Worm (Caenorhabditis elegans) whole organism, late embryonic: Measurements from ENCODE around the gene fbxc-26.

Experiments
- C08G9.2 ChIP-seq: sonication (generic microtip); optimal IDR thresholded peaks from 2 replicates; lab custom pipeline; 2016; ENCODE audit warnings: mild to moderate bottlenecking, missing genetic modification characterization, moderate library complexity, missing compliant biosample characterization
- C38D4.7 ChIP-seq: fragments of 200-800 bp; sonication (Bioruptor generic); optimal IDR thresholded peaks from 2 replicates; lab custom pipeline; 2018; ENCODE audit warnings: mild to moderate bottlenecking, missing genetic modification characterization, moderate library complexity, missing compliant biosample characterization
- F13H6.1 ChIP-seq: sonication (generic microtip); optimal IDR thresholded peaks from 2 replicates; lab custom pipeline; 2016; ENCODE audit warnings: missing genetic modification characterization, missing compliant biosample characterization
- Y22D7AL.16 ChIP-seq: sonication (generic microtip); optimal IDR thresholded peaks from 2 replicates; lab custom pipeline; 2016; ENCODE audit warnings: missing genetic modification characterization, missing compliant biosample characterization
- ama-1 ChIP-seq: fragments of 150-350 bp; optimal IDR thresholded peaks from 2 replicates; lab custom pipeline; 2014
- ceh-19 ChIP-seq: fragments of 200-800 bp; sonication (Bioruptor generic); optimal IDR thresholded peaks from 2 replicates; lab custom pipeline; 2018; ENCODE audit warnings: mild to moderate bottlenecking, missing genetic modification characterization, missing compliant biosample characterization
- ceh-22 ChIP-seq: sonication (generic microtip); optimal IDR thresholded peaks from 2 replicates; lab custom pipeline; 2017; ENCODE audit warnings: missing biosample characterization, missing genetic modification characterization
- ceh-6 ChIP-seq: fragments of 200-800 bp; sonication (Bioruptor generic); optimal IDR thresholded peaks from 2 replicates; lab custom pipeline; 2018; ENCODE audit warnings: mild to moderate bottlenecking, missing genetic modification characterization, missing compliant biosample characterization
- che-1 ChIP-seq: sonication (generic microtip); optimal IDR thresholded peaks from 2 replicates; lab custom pipeline; 2016; ENCODE audit warnings: mild to moderate bottlenecking, missing genetic modification characterization, missing compliant biosample characterization
- dmd-4 ChIP-seq: sonication (generic microtip); optimal IDR thresholded peaks from 2 replicates; lab custom pipeline; 2016; ENCODE audit warnings: borderline replicate concordance, missing genetic modification characterization, missing compliant biosample characterization
- fax-1 ChIP-seq: sonication (generic microtip); optimal IDR thresholded peaks from 2 replicates; lab custom pipeline; 2016; ENCODE audit warnings: missing genotype, missing genetic modification characterization, missing compliant biosample characterization
- fkh-10 ChIP-seq: fragments of 150-350 bp; optimal IDR thresholded peaks from 2 replicates; lab custom pipeline; 2014; ENCODE audit warnings: missing biosample characterization, missing genetic modification reagents, missing genetic modification characterization
- hlh-13 ChIP-seq: fragments of 200-800 bp; sonication (Bioruptor generic); optimal IDR thresholded peaks from 2 replicates; lab custom pipeline; 2018; ENCODE audit warnings: mild to moderate bottlenecking, missing genetic modification characterization, missing compliant biosample characterization
- hlh-15 ChIP-seq: sonication (generic microtip); optimal IDR thresholded peaks from 2 replicates; lab custom pipeline; 2016; ENCODE audit warnings: missing genetic modification characterization, missing compliant biosample characterization
- hlh-30 ChIP-seq: sonication (generic microtip); optimal IDR thresholded peaks from 2 replicates; lab custom pipeline; 2017; ENCODE audit warnings: antibody characterized with exemption, missing genetic modification characterization, missing compliant biosample characterization; ENCODE audit not compliant: insufficient read depth
- hlh-8 ChIP-seq: sonication (generic microtip); optimal IDR thresholded peaks from 2 replicates; lab custom pipeline; 2016; ENCODE audit warnings: missing genotype, missing genetic modification characterization, missing compliant biosample characterization
- lin-11 ChIP-seq: fragments of 200-800 bp; sonication (Bioruptor generic); optimal IDR thresholded peaks from 2 replicates; lab custom pipeline; 2018; ENCODE audit warnings: mild to moderate bottlenecking, missing genetic modification characterization, missing compliant biosample characterization
- madf-2 ChIP-seq: sonication (generic microtip); optimal IDR thresholded peaks from 2 replicates; lab custom pipeline; 2017; ENCODE audit warnings: missing genetic modification characterization, missing compliant biosample characterization
- odd-2 ChIP-seq: sonication (generic microtip); optimal IDR thresholded peaks from 2 replicates; lab custom pipeline; 2017; ENCODE audit warnings: antibody characterized with exemption, mild to moderate bottlenecking, missing genetic modification characterization, missing compliant biosample characterization
- pag-3 ChIP-seq: sonication (generic microtip); optimal IDR thresholded peaks from 2 replicates; lab custom pipeline; 2016; ENCODE audit warnings: missing compliant biosample characterization, missing genetic modification characterization, borderline replicate concordance
- pat-9 ChIP-seq: fragments of 200-800 bp; sonication (Bioruptor generic); optimal IDR thresholded peaks from 2 replicates; lab custom pipeline; 2018; ENCODE audit warnings: mild to moderate bottlenecking, missing genetic modification characterization, moderate library complexity, missing compliant biosample characterization
- pax-1 ChIP-seq: fragments of 150-350 bp; optimal IDR thresholded peaks from 2 replicates; lab custom pipeline; 2014; ENCODE audit warnings: missing biosample characterization, missing genetic modification characterization
- pha-2 ChIP-seq: sonication (generic microtip); optimal IDR thresholded peaks from 2 replicates; lab custom pipeline; 2017; ENCODE audit warnings: mild to moderate bottlenecking, missing genetic modification characterization, missing compliant biosample characterization
- pha-4 ChIP-seq: fragments of 150-350 bp; optimal IDR thresholded peaks from 2 replicates; lab custom pipeline; 2018; ENCODE audit warnings: missing biosample characterization, missing genetic modification reagents, missing genetic modification characterization
- pqm-1 ChIP-seq: sonication (generic microtip); optimal IDR thresholded peaks from 2 replicates; lab custom pipeline; 2016; ENCODE audit warnings: missing genetic modification characterization, missing compliant biosample characterization
- ref-2 ChIP-seq: sonication (generic microtip); optimal IDR thresholded peaks from 2 replicates; lab custom pipeline; 2016; ENCODE audit warnings: missing genetic modification characterization, missing compliant biosample characterization
- sdc-2 ChIP-seq: sonication (generic microtip); optimal IDR thresholded peaks from 2 replicates; lab custom pipeline; 2016; ENCODE audit warnings: missing genotype, missing genetic modification characterization, missing compliant biosample characterization
- sox-2 ChIP-seq: fragments of 200-800 bp; sonication (Bioruptor generic); IDR thresholded peaks from 2 replicates; pipeline ENCODE4 v1.3.6; 2022; ENCODE audit warnings: missing genetic modification reagents, missing genetic modification characterization, missing compliant biosample characterization
- sox-4 ChIP-seq: sonication (generic microtip); optimal IDR thresholded peaks from 2 replicates; lab custom pipeline; 2017; ENCODE audit warnings: mild to moderate bottlenecking, missing genetic modification characterization, inconsistent platforms, missing compliant biosample characterization
- syd-9 ChIP-seq: sonication (generic microtip); optimal IDR thresholded peaks from 2 replicates; lab custom pipeline; 2016; ENCODE audit warnings: mild to moderate bottlenecking, missing genetic modification characterization, moderate library complexity, missing compliant biosample characterization
- tbx-7 ChIP-seq: sonication (generic microtip); optimal IDR thresholded peaks from 2 replicates; lab custom pipeline; 2016; ENCODE audit warnings: missing genotype, missing genetic modification characterization, missing compliant biosample characterization
- ttx-3 ChIP-seq: sonication (generic microtip); optimal IDR thresholded peaks from 2 replicates; lab custom pipeline; 2016; ENCODE audit warnings: missing genetic modification reagents, missing genetic modification characterization, missing compliant biosample characterization
- unc-42 ChIP-seq: sonication (generic microtip); optimal IDR thresholded peaks from 2 replicates; lab custom pipeline; 2016; ENCODE audit warnings: missing genotype, missing genetic modification characterization, missing compliant biosample characterization
- unc-55 ChIP-seq: sonication (generic microtip); optimal IDR thresholded peaks from 2 replicates; lab custom pipeline; 2017; ENCODE audit warnings: missing biosample characterization, missing genetic modification reagents, missing genetic modification characterization
- zip-5 ChIP-seq: sonication (generic microtip); optimal IDR thresholded peaks from 2 replicates; lab custom pipeline; 2016; ENCODE audit warnings: missing genetic modification characterization, missing compliant biosample characterization
- ztf-16 ChIP-seq: sonication (generic microtip); optimal IDR thresholded peaks from 2 replicates; lab custom pipeline; 2017; ENCODE audit warnings: missing genetic modification characterization, missing compliant biosample characterization

Gene fbxc-26

ce11 chrII:1728253-1728652 lies 33.8 kb upstream of the fbxc-26 start, which contains the start of gene btb-9:
btb-9 (plus strand) TSS chrII:1728506.
- TF ChIP-seq unc-42 (tag; lab: Kevin White, UChicago) (no peak), pax-1 (tag; lab: Kevin White, UChicago) (no peak), tbx-7 (no peak), syd-9 (tag; lab: Kevin White, UChicago) (no peak), sdc-2 (tag; lab: Kevin White, UChicago) (no peak), unc-55 (GFP tag; lab: Kevin White, UChicago) (no peak), pha-2 (tag; lab: Kevin White, UChicago) (no peak), zip-5 (no peak), lin-11 (tag; lab: Kevin White, UChicago) (no peak), ref-2 (tag; lab: Kevin White, UChicago) (no peak), pag-3 (tag; lab: Kevin White, UChicago) (no peak), fkh-10 (no peak), Y22D7AL.16 (tag; lab: Kevin White, UChicago) (no peak), pha-4 (no peak), ceh-22 (no peak), sox-2 (GFP tag; lab: Robert Waterston, UW) (no peak), madf-2 (no peak), ttx-3 (no peak)

DNA sequence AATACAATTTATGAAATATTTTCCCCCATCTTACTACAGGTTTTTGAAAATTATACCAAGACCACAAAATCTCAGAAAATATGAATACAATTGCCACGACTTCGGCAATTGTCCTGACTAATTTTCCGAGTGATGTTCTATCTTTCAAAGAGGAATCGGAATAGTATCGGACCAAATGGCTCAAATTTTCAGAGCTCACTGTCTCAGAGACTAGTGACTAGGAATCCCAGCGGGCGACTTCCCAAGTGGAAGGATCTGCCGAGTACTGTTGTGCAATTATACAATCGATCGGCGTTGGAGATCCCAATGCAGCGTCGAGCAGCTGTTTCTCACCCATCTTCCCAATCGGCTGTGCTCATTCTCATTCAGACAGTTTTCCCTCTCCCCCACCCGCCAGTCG lies 31.3 kb upstream of the fbxc-26 start, which contains the start of gene F45C12.17:
F45C12.17 (plus strand) TSS at position 377 of the 400 bp plus-strand sequence.
- TF ChIP-seq syd-9 (tag; lab: Kevin White, UChicago): no peak
- no peak for TF ChIP-seq F13H6.1 (tag; lab: Kevin White, UChicago)
- TF ChIP-seq hlh-8 (tag; lab: Kevin White, UChicago): no peak
- TF ChIP-seq ceh-22: no peak
- no peak for TF ChIP-seq odd-2
- TF ChIP-seq pha-2 (tag; lab: Kevin White, UChicago): no peak
- TF ChIP-seq C08G9.2 (tag; lab: Kevin White, UChicago): no peak
- no peak for TF ChIP-seq sox-4 (tag; lab: Kevin White, UChicago)
- no peak for TF ChIP-seq pqm-1 (tag; lab: Kevin White, UChicago)
- TF ChIP-seq pax-1 (tag; lab: Kevin White, UChicago): no peak
- TF ChIP-seq hlh-13 (GFP tag; lab: Kevin White, UChicago): no peak
- TF ChIP-seq hlh-15 (tag; lab: Kevin White, UChicago): no peak
- no peak for TF ChIP-seq pag-3 (tag; lab: Kevin White, UChicago)
- no peak for TF ChIP-seq unc-42 (tag; lab: Kevin White, UChicago)
- no peak for TF ChIP-seq dmd-4 (tag; lab: Kevin White, UChicago)
- TF ChIP-seq fax-1 (tag; lab: Kevin White, UChicago): no peak
- TF ChIP-seq ceh-19 (GFP tag; lab: Kevin White, UChicago): no peak
- no peak for TF ChIP-seq pat-9 (tag; lab: Kevin White, UChicago)
- TF ChIP-seq hlh-30 (tag; lab: Kevin White, UChicago): no peak

DNA sequence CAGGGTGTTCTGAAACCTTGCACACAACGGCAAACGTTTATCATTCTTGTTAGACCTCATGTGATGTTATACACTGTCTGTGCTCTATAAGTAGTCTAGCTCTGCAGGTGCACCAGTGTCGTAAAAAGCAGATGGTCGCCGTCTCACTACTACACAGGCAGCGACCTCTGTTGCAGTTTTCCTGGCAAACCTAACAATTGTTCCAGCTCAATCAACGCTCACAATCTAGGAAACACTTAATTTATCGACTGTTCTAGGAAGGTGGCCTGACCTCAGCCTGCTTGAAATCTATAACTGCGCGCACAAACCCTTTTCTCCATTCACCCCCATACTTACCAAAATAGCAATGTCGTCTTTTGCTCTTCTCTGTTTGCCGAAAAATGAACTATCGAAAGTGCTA lies 29.9 kb upstream of the fbxc-26 start, which contains the start of gene fbxb-11:
fbxb-11 (plus strand) TSS at position 301 of the 400 bp plus-strand sequence.
- no peak for TF ChIP-seq C38D4.7 (GFP tag; lab: Kevin White, UChicago)
- no peak for TF ChIP-seq che-1
- no peak for TF ChIP-seq ceh-19 (GFP tag; lab: Kevin White, UChicago)
- no peak for TF ChIP-seq ceh-6
- TF ChIP-seq ceh-22: no peak
- TF ChIP-seq ama-1: no peak
- TF ChIP-seq, all 69 proteins: peak for 0

- TF ChIP-seq ztf-16: no peak
These were observed 28.0 kb upstream of the fbxc-26 start, which contains the start of the genes fbxb-5 and btb-8 for ce11 chrII:1722394-1722793. fbxb-5 (minus strand) TSS chrII:1722494. btb-8 (plus strand) TSS chrII:1722770.
